Worm (Caenorhabditis elegans): Measurements from ENCODE around the gene grl-28.

grl-28 gene

ce11 chrV:3506252-3506651 lies 45.4 kb downstream of the grl-28 start, which contains the start of gene ugt-64:
Gene ugt-64 (minus strand): TSS chrV:3506352.
- TF ChIP-seq lsl-1 (GFP tag; optimal IDR thresholded peaks at IDR 0.05): peak; percentile 24

ce11 chrV:3505745-3506144 lies 45.9 kb downstream of the grl-28 start:
- TF ChIP-seq nhr-90 (tag; optimal IDR thresholded peaks at IDR 0.05) (no peak), unc-62 (GFP tag; optimal IDR thresholded peaks at IDR 0.05) (peak; percentile 62), hmg-20 (GFP tag; IDR thresholded peaks at IDR 0.05) (no peak), pha-4 (tag; optimal IDR thresholded peaks at IDR 0.05) (peak; percentile 48), nhr-80 (tag; optimal IDR thresholded peaks at IDR 0.05) (peak; percentile 79), madf-8 (GFP tag; conservative IDR thresholded peaks at IDR 0.05) (no peak), efl-1 (GFP tag; optimal IDR thresholded peaks at IDR 0.05) (no peak), zfh-2 (GFP tag; conservative IDR thresholded peaks at IDR 0.05) (no peak), tbp1 (GFP tag; optimal IDR thresholded peaks at IDR 0.05) (peak; percentile 21), atf-7 (tag; optimal IDR thresholded peaks at IDR 0.05) (peak; percentile 26)

- TF ChIP-seq F22D6.2 (tag; optimal IDR thresholded peaks at IDR 0.05) (no peak), dpl-1 (GFP tag; optimal IDR thresholded peaks at IDR 0.05) (no peak), mxl-1 (tag; optimal IDR thresholded peaks at IDR 0.05) (no peak), ceh-58 (GFP tag; IDR thresholded peaks at IDR 0.05) (no peak), tbp1 (GFP tag; optimal IDR thresholded peaks at IDR 0.05) (no peak), snpc-3.4 (tag; optimal IDR thresholded peaks at IDR 0.05) (no peak), nhr-120 (GFP tag; IDR thresholded peaks at IDR 0.05) (no peak), madf-8 (GFP tag; conservative IDR thresholded peaks at IDR 0.05) (no peak), ztf-18 (tag; optimal IDR thresholded peaks at IDR 0.05) (no peak), efl-1 (GFP tag; optimal IDR thresholded peaks at IDR 0.05) (no peak), fkh-3 (tag; optimal IDR thresholded peaks at IDR 0.05) (no peak), ceh-79 (tag; optimal IDR thresholded peaks at IDR 0.05) (no peak)
These were observed 49.6 kb downstream of the grl-28 start, which contains the start of the genes C07G3.8 and C07G3.10 for ce11 chrV:3502038-3502437. Gene C07G3.8 (minus strand): TSS chrV:3502138. Gene C07G3.10 (plus strand): TSS chrV:3502307.

Data from whole organism, young adult.